Worm (Caenorhabditis elegans): ENCODE measurements around the gene srsx-10.
A peak's percentile ranks its signal among the peaks of the same experiment; 100 is the strongest.

The srsx-10 gene

DNA sequence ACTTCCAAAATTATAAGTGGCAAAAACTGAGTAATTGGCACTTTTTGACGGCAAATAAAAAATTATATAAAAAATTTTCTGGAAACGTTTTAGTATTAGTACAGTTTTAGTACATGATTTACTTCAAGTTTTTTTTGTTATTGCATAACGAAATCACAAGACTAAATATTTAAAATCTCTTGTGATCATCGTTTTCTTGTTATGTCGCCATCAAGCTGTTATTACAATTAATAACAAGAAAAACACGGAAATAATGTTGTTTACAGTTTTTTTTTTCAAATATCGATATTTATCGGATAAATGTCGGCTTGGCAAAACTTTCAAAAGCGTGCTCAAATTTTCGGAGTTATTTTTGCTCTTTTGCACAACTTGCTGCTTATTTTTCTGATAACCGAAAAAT, 25.9 kb downstream of the srsx-10 start, which contains the start of gene str-209:
Gene str-209 (plus strand): TSS at position 301 of the 400 bp plus-strand sequence.
- TF ChIP-seq zfp-3 (GFP tag; conservative IDR thresholded peaks at IDR 0.05) = no peak
- no peak for TF ChIP-seq saeg-2 (GFP tag; IDR thresholded peaks at IDR 0.05)

DNA sequence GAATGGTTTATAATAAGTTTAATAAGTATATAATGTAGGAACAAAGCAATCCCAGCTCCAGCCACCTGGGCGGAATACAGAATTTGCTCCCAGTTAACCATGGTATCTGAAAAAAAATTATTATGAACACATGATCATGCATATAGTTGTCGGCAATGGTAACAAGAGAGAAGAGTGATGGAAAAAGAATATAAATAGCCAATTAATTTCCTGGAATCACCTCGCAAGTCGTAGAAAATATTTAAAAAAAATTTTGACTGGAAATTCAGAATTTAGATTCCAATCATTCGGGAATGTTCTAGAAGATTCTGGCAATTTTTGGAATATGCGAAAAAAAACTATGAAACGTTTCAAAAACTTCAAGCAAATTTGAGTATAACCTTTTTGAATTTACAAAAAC, 30.4 kb downstream of the srsx-10 start, which contains the start of gene str-211:
Gene str-211 (minus strand): TSS at position 101 of the 400 bp plus-strand sequence.
- TF ChIP-seq F49E8.2 (tag; optimal IDR thresholded peaks at IDR 0.05; ENCODE audit: borderline replicate concordance) (no peak), T20F7.1 (GFP tag; optimal IDR thresholded peaks at IDR 0.05) (no peak)

DNA sequence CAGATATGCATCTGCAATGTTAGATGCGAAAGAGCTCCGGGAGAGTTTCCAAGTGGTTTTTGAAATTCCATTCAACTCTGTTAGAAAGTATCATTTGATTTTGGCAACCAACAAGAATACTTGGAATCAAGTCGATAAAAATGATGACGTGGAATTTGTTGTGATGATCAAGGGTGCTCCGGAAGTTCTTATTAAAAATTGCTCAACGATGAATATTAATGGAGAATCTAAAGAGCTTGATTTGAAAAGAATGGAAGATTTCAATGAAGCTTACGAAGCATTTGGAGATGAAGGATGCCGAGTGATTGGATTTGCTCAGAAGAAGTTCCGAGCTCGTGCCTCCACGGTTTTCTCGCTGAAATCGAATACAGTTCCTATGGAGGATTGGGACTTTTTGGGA, 37.2 kb downstream of the srsx-10 start:
- TF ChIP-seq php-3 (GFP tag; IDR thresholded peaks at IDR 0.05) = no peak
- peak in 1 of 2 experiments; percentile 95 for TF ChIP-seq unc-62 (GFP tag; optimal IDR thresholded peaks at IDR 0.05 in 1 of 2)
- no peak for TF ChIP-seq unc-62 (tag; optimal IDR thresholded peaks at IDR 0.05)

DNA sequence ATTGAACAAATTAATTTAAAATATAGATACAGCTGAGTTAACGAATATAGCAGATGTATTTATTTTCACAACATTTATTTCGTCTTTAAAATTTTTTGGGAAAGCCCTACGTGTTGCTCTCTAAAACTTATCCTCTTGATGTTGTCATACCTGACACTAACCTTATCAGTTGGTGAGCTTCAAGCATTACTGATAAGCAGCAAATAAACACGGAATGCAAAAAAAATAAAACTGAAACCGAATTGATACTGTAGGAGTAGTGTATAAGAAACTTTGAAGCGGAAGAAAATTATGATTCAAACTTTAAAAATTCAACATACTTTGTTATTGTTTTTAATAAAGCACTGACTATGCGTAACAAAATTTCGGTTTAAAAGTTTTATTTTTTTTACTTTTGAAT, 39.5 kb downstream of the srsx-10 start:
- TF ChIP-seq madf-9 (GFP tag; conservative IDR thresholded peaks at IDR 0.05) (no peak), pqm-1 (tag; optimal IDR thresholded peaks at IDR 0.05) (peak; percentile 68), ces-1 (GFP tag; optimal IDR thresholded peaks at IDR 0.05) (no peak), unc-130 (GFP tag; optimal IDR thresholded peaks at IDR 0.05) (no peak)

DNA sequence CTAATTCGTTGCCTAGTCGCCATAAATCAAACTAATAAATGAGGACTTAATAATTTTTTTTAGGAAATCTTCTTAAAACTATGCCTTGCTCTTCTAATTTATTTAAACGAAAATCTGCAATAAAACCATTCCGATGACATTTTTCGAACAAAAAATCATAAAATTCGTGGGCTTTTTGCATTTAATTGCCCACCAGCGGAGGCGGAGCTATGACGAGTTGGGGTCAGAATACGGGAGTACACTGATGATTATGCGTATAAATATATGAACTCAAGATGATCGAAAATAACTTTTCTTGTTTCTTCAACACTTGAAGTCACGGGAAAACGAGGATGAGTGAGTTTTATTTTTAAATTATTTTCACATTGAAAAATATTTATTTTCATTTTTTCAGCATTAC, 40.2 kb downstream of the srsx-10 start, which contains the start of gene catp-2:
Gene catp-2 (plus strand): TSS at position 301 of the 400 bp plus-strand sequence.
- TF ChIP-seq nhr-42 (GFP tag; IDR thresholded peaks at IDR 0.05) (no peak), zfp-2 (tag; optimal IDR thresholded peaks at IDR 0.05) (no peak), Y75B8A.6 (GFP tag; IDR thresholded peaks at IDR 0.05) (no peak), zfp-3 (GFP tag; conservative IDR thresholded peaks at IDR 0.05) (no peak), set-16 (GFP tag; IDR thresholded peaks at IDR 0.05) (no peak)

DNA sequence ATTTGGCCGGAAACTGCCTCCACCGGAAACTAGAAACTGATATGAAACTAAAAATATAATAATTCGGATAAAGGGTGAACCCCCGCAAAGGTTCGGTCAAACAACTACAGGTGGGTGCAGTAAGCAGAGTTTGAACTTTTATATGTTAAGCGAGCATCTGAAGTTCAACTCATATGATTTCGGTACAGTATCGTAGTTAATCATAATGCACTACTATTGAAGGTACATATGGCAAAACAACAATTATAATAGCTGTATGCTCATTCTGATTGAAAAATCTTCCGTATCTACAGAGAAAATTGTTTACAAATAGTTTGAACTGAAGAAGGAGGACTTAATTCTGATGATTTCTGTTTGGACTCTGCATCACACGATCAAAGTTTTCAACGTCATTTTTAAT, 41.3 kb downstream of the srsx-10 start:
- TF ChIP-seq unc-62 (GFP tag; optimal IDR thresholded peaks at IDR 0.05 in 1 of 2) = peak in 1 of 2 experiments; percentile 98
- TF ChIP-seq unc-62 (tag; optimal IDR thresholded peaks at IDR 0.05) = no peak
- TF ChIP-seq nhr-11 (tag; optimal IDR thresholded peaks at IDR 0.05) = no peak

DNA sequence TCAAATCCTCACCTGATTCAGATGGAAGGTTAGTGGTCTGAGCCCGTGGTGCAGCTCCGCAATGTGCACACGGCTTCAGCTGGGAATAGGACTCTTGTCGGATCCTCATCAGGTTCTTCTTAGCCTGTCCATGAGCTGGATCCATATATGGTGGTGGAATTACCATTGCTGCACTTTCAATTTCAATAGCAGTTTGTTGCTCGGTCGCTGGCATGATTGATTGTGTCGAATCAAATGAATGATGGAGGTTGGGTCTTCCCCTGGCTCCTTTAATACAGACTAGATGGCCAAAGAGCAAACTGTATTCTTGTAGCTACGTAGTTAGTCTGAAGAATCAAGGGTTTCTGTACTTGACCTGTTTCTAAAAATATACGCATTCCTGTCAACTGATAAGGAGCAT, 41.8 kb downstream of the srsx-10 start, which contains the start of gene C02E7.10:
Gene C02E7.10 (minus strand): TSS at position 232 of the 400 bp plus-strand sequence.
- TF ChIP-seq ceh-62 (tag; optimal IDR thresholded peaks at IDR 0.05) (no peak), daf-12 (tag; optimal IDR thresholded peaks at IDR 0.05) (no peak), set-16 (GFP tag; IDR thresholded peaks at IDR 0.05) (no peak), F10B5.3 (tag; optimal IDR thresholded peaks at IDR 0.05) (no peak), unc-62 (GFP tag; optimal IDR thresholded peaks at IDR 0.05 in 1 of 2) (peak in 1 of 2 experiments; percentile 90), unc-62 (tag; optimal IDR thresholded peaks at IDR 0.05) (no peak), skn-1 (tag; optimal IDR thresholded peaks at IDR 0.05) (no peak)

DNA sequence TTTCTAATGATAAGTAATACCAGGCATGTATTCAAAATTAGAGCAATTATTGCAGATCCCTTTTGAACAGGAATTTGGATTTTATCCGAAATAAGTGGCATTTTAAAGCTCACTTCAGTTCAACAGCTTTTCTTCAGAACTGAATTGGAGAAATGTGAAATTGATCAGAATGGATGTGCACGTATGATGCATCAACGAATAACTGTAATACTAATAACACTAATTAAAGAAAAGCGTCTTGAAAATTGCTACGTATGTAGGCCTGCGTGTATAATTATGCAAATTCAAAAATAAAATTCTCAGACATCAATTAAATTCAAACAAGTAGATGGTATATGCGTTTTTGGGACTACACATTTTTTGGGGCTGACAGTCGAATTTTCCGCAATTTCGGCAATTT, 44.7 kb downstream of the srsx-10 start, which contains the start of gene str-205:
Gene str-205 (minus strand): TSS at position 101 of the 400 bp plus-strand sequence.
- TF ChIP-seq ztf-11 (tag; optimal IDR thresholded peaks at IDR 0.05) = no peak
- TF ChIP-seq pha-4 (GFP tag; IDR thresholded peaks at IDR 0.05) = no peak
- TF ChIP-seq pha-4 (tag; optimal IDR thresholded peaks at IDR 0.05) = no peak
- TF ChIP-seq aha-1 (tag) = no peak
- no peak for TF ChIP-seq zfp-3 (GFP tag; conservative IDR thresholded peaks at IDR 0.05)
- no peak for TF ChIP-seq mdt-29 (GFP tag; IDR thresholded peaks at IDR 0.05)
- TF ChIP-seq egl-27 (tag; optimal IDR thresholded peaks at IDR 0.05) = no peak
- no peak for TF ChIP-seq unc-130 (GFP tag; optimal IDR thresholded peaks at IDR 0.05)
- no peak for TF ChIP-seq hmg-1.1 (GFP tag; IDR thresholded peaks at IDR 0.05)
- no peak for TF ChIP-seq nhr-237 (tag; optimal IDR thresholded peaks at IDR 0.05)
- TF ChIP-seq mxl-2 (GFP tag; conservative IDR thresholded peaks at IDR 0.05) = no peak
- no peak for TF ChIP-seq F37D6.2 (tag; optimal IDR thresholded peaks at IDR 0.05)
- TF ChIP-seq egl-43 (GFP tag; IDR thresholded peaks at IDR 0.05) = no peak
- no peak for TF ChIP-seq F44E2.7 (GFP tag; IDR thresholded peaks at IDR 0.05)
- no peak for TF ChIP-seq F10B5.3 (tag; optimal IDR thresholded peaks at IDR 0.05)
- TF ChIP-seq R02D3.7 (tag; optimal IDR thresholded peaks at IDR 0.05) = no peak
- no peak for TF ChIP-seq gei-8 (GFP tag; optimal IDR thresholded peaks at IDR 0.05)
- no peak for TF ChIP-seq nhr-48 (tag; optimal IDR thresholded peaks at IDR 0.05)
- TF ChIP-seq ztf-7 (tag; optimal IDR thresholded peaks at IDR 0.05) = no peak
- no peak for TF ChIP-seq skn-1 (tag; optimal IDR thresholded peaks at IDR 0.05)
- no peak for TF ChIP-seq snpc-4 (tag; optimal IDR thresholded peaks at IDR 0.05)

Measured in whole organism, L4 larva.